3 fruit fly cellular contexts compared by ENCODE assay signal in genomic region chrX:17047730-17048577, dm6.
TF ChIP-seq lines count a peak whose summit lies in the region.

No protein-coding gene starts in this region.

- no peak for TF ChIP-seq CTCF in whole organism, embryonic (GFP tag; optimal IDR thresholded peaks at IDR 0.05; lab: Kevin White, UChicago)

TF ChIP-seq in whole organism, embryonic, 481 proteins besides CTCF, POLR2A, EP300 and RAD21:
- peak; percentile 55 for TF ChIP-seq abd-A (tag; optimal IDR thresholded peaks at IDR 0.05; lab: Kevin White, UChicago)
- peak; percentile 59 for TF ChIP-seq ewg (GFP tag; optimal IDR thresholded peaks at IDR 0.05; lab: Kevin White, UChicago)
- no peak for TF ChIP-seq CG10274 (GFP tag; optimal IDR thresholded peaks at IDR 0.05; lab: Kevin White, UChicago)
- TF ChIP-seq Dref (GFP tag; IDR thresholded peaks at IDR 0.05; lab: Robert Waterston, UW) = 0 out of 2 replicates have a peak, but pooled peaks have one; percentile 15
- TF ChIP-seq CG11504 (tag; optimal IDR thresholded peaks at IDR 0.05; lab: Kevin White, UChicago) = peak; percentile 93
- no peak for TF ChIP-seq CG42726 (GFP tag; IDR thresholded peaks at IDR 0.05; lab: Robert Waterston, UW; ENCODE audit: partially characterized antibody)
- no peak for TF ChIP-seq CG12769 (tag; optimal IDR thresholded peaks at IDR 0.05; lab: Kevin White, UChicago)
- no peak for TF ChIP-seq Blimp-1 (GFP tag; optimal IDR thresholded peaks at IDR 0.05; lab: Kevin White, UChicago)
- no peak for TF ChIP-seq CG3065 (GFP tag; optimal IDR thresholded peaks at IDR 0.05; lab: Kevin White, UChicago)
- no peak for TF ChIP-seq Hmx (GFP tag; optimal IDR thresholded peaks at IDR 0.05; lab: Kevin White, UChicago)
- peak; percentile 89 for TF ChIP-seq crol (GFP tag; IDR thresholded peaks at IDR 0.05; lab: Robert Waterston, UW)
- peak; percentile 51 for TF ChIP-seq Deaf1 (tag; optimal IDR thresholded peaks at IDR 0.05; lab: Kevin White, UChicago)
- TF ChIP-seq scrt (GFP tag; optimal IDR thresholded peaks at IDR 0.05; lab: Kevin White, UChicago) = peak; percentile 92
- TF ChIP-seq sr (GFP tag; IDR thresholded peaks at IDR 0.05; lab: Robert Waterston, UW) = peak; percentile 59; the same call in 2 of the 3 replicates
- peak; percentile 35; the same call in 1 of the 2 replicates for TF ChIP-seq Adf1 (GFP tag; IDR thresholded peaks at IDR 0.05; lab: Robert Waterston, UW)
- TF ChIP-seq Hr51 (GFP tag; optimal IDR thresholded peaks at IDR 0.05; lab: Kevin White, UChicago) = peak in 1 of 2 experiments; percentile 18
- TF ChIP-seq Hr39 (optimal IDR thresholded peaks at IDR 0.05; lab: Kevin White, UChicago) = peak; percentile 70
- TF ChIP-seq pzg (GFP tag; optimal IDR thresholded peaks at IDR 0.05; lab: Kevin White, UChicago) = peak; percentile 5
- TF ChIP-seq Ets65A (GFP tag; lab: Kevin White, UChicago) = peak; percentile 53
- TF ChIP-seq crp (GFP tag; optimal IDR thresholded peaks at IDR 0.05; lab: Kevin White, UChicago) = peak in 1 of 2 experiments; percentile 58

TF ChIP-seq in whole organism, pupa, 21 proteins besides CTCF, POLR2A, EP300 and RAD21:
- TF ChIP-seq CG13204 (GFP tag; optimal IDR thresholded peaks at IDR 0.05; lab: Kevin White, UChicago) (no peak), CG8301 (tag; optimal IDR thresholded peaks at IDR 0.05; lab: Kevin White, UChicago) (no peak), D1 (tag; optimal IDR thresholded peaks at IDR 0.05; lab: Kevin White, UChicago) (no peak), gl (tag; optimal IDR thresholded peaks at IDR 0.05; lab: Kevin White, UChicago) (no peak), CG12605 (GFP tag; IDR thresholded peaks at IDR 0.05; lab: Robert Waterston, UW) (peak; percentile 70)

TF ChIP-seq in whole organism, wandering third instar larva, 38 proteins besides CTCF, POLR2A, EP300 and RAD21:
- TF ChIP-seq Dfd (GFP tag; optimal IDR thresholded peaks at IDR 0.05; lab: Kevin White, UChicago) = peak; percentile 73
- TF ChIP-seq usp (GFP tag; optimal IDR thresholded peaks at IDR 0.05; lab: Kevin White, UChicago) = no peak
- TF ChIP-seq dmrt93B (GFP tag; optimal IDR thresholded peaks at IDR 0.05; lab: Kevin White, UChicago) = no peak
- TF ChIP-seq Jra (GFP tag; optimal IDR thresholded peaks at IDR 0.05; lab: Kevin White, UChicago) = no peak
- TF ChIP-seq psq (GFP tag; optimal IDR thresholded peaks at IDR 0.05; lab: Kevin White, UChicago) = no peak

Comparison
In these comparisons a context has a peak if more than half of its experiments do, and no peak if none do; other contexts are left out.
1. Of the 10 proteins assayed by ChIP-seq in both whole organism, embryonic and whole organism, wandering third instar larva: peak only in whole organism, embryonic: none; only in whole organism, wandering third instar larva: Dfd; in both: none; in neither: 9.